Fruit fly (Drosophila melanogaster) whole organism, larva: ENCODE measurements around the gene CG17475.

Experiments used
- noc ChIP-seq: fragments of 200-800 bp; sonication (Bioruptor generic); optimal IDR thresholded peaks from 3 replicates; lab custom pipeline; 2019; ENCODE audit warnings: missing biosample characterization, mild to moderate bottlenecking, missing genetic modification characterization, moderate library complexity

Gene CG17475

dm6 chr3R:17082471-17082870, 47.8 kb downstream of the CG17475 start:
- TF ChIP-seq noc (tag; lab: Kevin White, UChicago), result no peak

- TF ChIP-seq noc (tag; lab: Kevin White, UChicago), result no peak
Observed at dm6 chr3R:17081359-17081935, 48.8 kb downstream of the CG17475 start.

DNA sequence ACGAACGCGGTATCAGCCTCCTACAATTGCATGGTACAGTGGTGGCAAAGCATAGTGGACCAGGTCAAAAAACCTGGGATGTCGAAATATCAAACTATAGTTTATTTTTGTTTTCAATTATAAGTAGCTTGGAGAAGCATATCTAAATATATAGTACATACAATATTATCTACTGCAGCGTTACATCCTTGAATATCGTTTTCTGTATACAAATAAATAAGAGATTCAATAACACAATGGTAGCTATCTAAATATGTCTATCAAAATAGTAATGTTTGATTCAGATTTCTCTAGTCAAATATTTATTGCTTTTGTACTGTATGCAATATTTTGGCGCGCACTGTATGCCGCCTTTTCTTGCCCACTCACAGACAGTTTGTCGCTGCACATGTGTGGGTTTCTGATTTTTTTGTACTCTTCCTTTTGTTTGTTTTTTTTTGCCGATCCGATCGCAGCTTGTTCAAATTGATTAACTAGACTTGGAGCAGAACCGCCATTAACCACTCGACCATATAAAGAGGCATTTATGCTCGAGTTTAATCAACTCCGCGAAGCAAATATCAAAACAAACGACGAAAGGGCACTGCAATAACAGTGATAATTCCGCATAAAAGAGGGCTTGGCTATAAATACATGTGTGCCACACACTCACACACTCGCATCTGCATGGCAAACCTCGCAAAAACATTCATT, 49.4 kb downstream of the CG17475 start:
- TF ChIP-seq noc (tag; lab: Kevin White, UChicago), result no peak

DNA sequence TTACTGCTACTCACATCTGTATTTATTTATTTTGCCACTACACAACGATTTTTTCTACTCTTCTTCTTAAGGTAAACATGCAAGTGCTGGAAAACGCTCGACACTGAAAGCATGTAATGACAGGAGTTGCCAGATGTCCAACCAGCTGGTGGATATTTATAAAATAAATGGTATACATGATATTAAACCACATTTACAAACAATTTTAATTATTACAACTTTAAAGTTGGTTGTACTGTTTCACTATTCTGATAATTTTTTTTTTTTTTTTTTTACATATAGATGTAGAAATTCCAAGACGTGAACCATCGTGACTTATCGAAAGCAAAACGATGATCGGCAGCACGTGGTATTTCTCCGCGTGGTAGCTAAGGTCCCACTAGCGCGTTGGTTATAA, 50.4 kb downstream of the CG17475 start, which contains the start of the genes Keap1 and kuk:
Gene Keap1, minus strand, starts transcription at position 87 of the 397 bp plus-strand sequence.
Gene kuk, plus strand, starts transcription at position 386 of the 397 bp plus-strand sequence.
- peak; percentile 38 for TF ChIP-seq noc (tag; lab: Kevin White, UChicago)
